Worm (Caenorhabditis elegans) whole organism, L4 larva: ENCODE results near the gene K05F1.10.

Experiments
- F10B5.3 ChIP-seq: sonication (generic microtip); optimal IDR thresholded peaks from 2 replicates; lab custom pipeline; 2016; ENCODE audit warnings: mild to moderate bottlenecking, missing genetic modification characterization, missing compliant biosample characterization
- F26F4.8 ChIP-seq: fragments of 200-800 bp; sonication (Bioruptor generic); conservative IDR thresholded peaks from 2 replicates; pipeline ENCODE4 v1.3.6; 2022; ENCODE audit warnings: missing genetic modification characterization, missing compliant biosample characterization
- F44E2.7 ChIP-seq: fragments of 200-800 bp; sonication (Bioruptor generic); IDR thresholded peaks from 2 replicates; pipeline ENCODE4 v2.1.2; 2022; ENCODE audit warnings: missing genetic modification characterization, missing compliant biosample characterization
- R02D3.7 ChIP-seq: fragments of 150-350 bp; sonication (generic microtip); optimal IDR thresholded peaks from 3 replicates; lab custom pipeline; 2014; ENCODE audit warnings: missing biosample characterization, missing genetic modification characterization
- T20F7.1 ChIP-seq: fragments of 200-800 bp; sonication (Bioruptor generic); optimal IDR thresholded peaks from 2 replicates; lab custom pipeline; 2018; ENCODE audit warnings: mild to moderate bottlenecking, missing genetic modification characterization, missing compliant biosample characterization
- T26A8.4 ChIP-seq: fragments of 200-800 bp; sonication (Bioruptor generic); IDR thresholded peaks from 2 replicates; pipeline ENCODE4 v1.3.6; 2022; ENCODE audit warnings: missing genetic modification characterization, missing compliant biosample characterization
- Y48G9A.11 ChIP-seq: fragments of 200-800 bp; sonication (Bioruptor generic); IDR thresholded peaks from 2 replicates; pipeline ENCODE4 v1.3.6; 2022; ENCODE audit warnings: missing genetic modification reagents, missing genetic modification characterization, missing compliant biosample characterization
- Y5F2A.4 ChIP-seq: fragments of 200-800 bp; sonication (Bioruptor generic); optimal IDR thresholded peaks from 2 replicates; lab custom pipeline; 2018; ENCODE audit warnings: mild to moderate bottlenecking, missing genetic modification characterization, missing compliant biosample characterization
- Y75B8A.6 ChIP-seq: fragments of 200-800 bp; sonication (Bioruptor generic); IDR thresholded peaks from 2 replicates; pipeline ENCODE4 v1.3.6; 2022; ENCODE audit warnings: missing genetic modification reagents, missing genetic modification characterization, missing compliant biosample characterization
- ZK546.5 ChIP-seq, 2 experiments: sonication (generic microtip); optimal IDR thresholded peaks; 2 replicates each; lab custom pipeline; 2017; ENCODE audit warnings: missing biosample characterization in 2 of 2, missing genetic modification characterization in 2 of 2
- aha-1 ChIP-seq: fragments of 150-350 bp; peaks from one replicate; lab custom pipeline; 2014; ENCODE audit warnings: missing biosample characterization, missing genetic modification characterization
- ceh-20 ChIP-seq: fragments of 200-800 bp; sonication (Bioruptor generic); IDR thresholded peaks from 2 replicates; pipeline ENCODE4 v1.3.6; 2022; ENCODE audit warnings: missing genetic modification reagents, missing genetic modification characterization, missing compliant biosample characterization
- ceh-28 ChIP-seq: fragments of 150-350 bp; optimal IDR thresholded peaks from 2 replicates; lab custom pipeline; 2014; ENCODE audit warnings: missing biosample characterization, missing genetic modification reagents, missing genetic modification characterization
- ceh-44 ChIP-seq: fragments of 200-800 bp; sonication (Bioruptor generic); IDR thresholded peaks from 2 replicates; pipeline ENCODE4 v1.3.6; 2022; ENCODE audit warnings: missing genetic modification reagents, missing genetic modification characterization, missing compliant biosample characterization
- ceh-62 ChIP-seq: sonication (generic microtip); optimal IDR thresholded peaks from 2 replicates; lab custom pipeline; 2017; ENCODE audit warnings: missing biosample characterization, missing genetic modification characterization
- ceh-82 ChIP-seq: sonication (generic microtip); optimal IDR thresholded peaks from 2 replicates; lab custom pipeline; 2017; ENCODE audit warnings: missing biosample characterization, missing genetic modification characterization
- cey-2 ChIP-seq: sonication (generic microtip); optimal IDR thresholded peaks from 3 replicates; lab custom pipeline; 2017; ENCODE audit warnings: missing genetic modification characterization, mild to moderate bottlenecking, missing compliant biosample characterization, antibody characterized with exemption, borderline replicate concordance; ENCODE audit not compliant: insufficient read depth
- daf-19 ChIP-seq: fragments of 200-800 bp; sonication (Bioruptor generic); conservative IDR thresholded peaks from 2 replicates; pipeline ENCODE4 v1.3.6; 2022; ENCODE audit warnings: missing genetic modification characterization, missing compliant biosample characterization
- daf-8 ChIP-seq: fragments of 200-800 bp; sonication (Bioruptor generic); IDR thresholded peaks from 2 replicates; pipeline ENCODE4 v1.3.6; 2022; ENCODE audit warnings: missing genetic modification characterization, missing compliant biosample characterization
- dmd-6 ChIP-seq: fragments of 200-800 bp; sonication (Bioruptor generic); IDR thresholded peaks from 2 replicates; pipeline ENCODE4 v1.3.6; 2022; ENCODE audit warnings: missing genetic modification reagents, missing genetic modification characterization, missing compliant biosample characterization
- dmd-9 ChIP-seq: fragments of 200-800 bp; sonication (Bioruptor generic); IDR thresholded peaks from 2 replicates; pipeline ENCODE4 v1.3.6; 2022; ENCODE audit warnings: missing genetic modification reagents, missing genetic modification characterization, missing compliant biosample characterization
- dve-1 ChIP-seq: sonication (generic microtip); optimal IDR thresholded peaks from 2 replicates; lab custom pipeline; 2017; ENCODE audit warnings: antibody characterized with exemption, mild to moderate bottlenecking, missing genetic modification characterization, missing compliant biosample characterization; ENCODE audit not compliant: insufficient read depth
- egl-27 ChIP-seq: sonication (generic microtip); optimal IDR thresholded peaks from 3 replicates; lab custom pipeline; 2017; ENCODE audit warnings: missing biosample characterization, missing genetic modification reagents, missing genetic modification characterization
- fkh-10 ChIP-seq: fragments of 150-350 bp; optimal IDR thresholded peaks from 2 replicates; lab custom pipeline; 2014; ENCODE audit warnings: missing biosample characterization, missing genetic modification reagents, missing genetic modification characterization
- fos-1 ChIP-seq: fragments of 150-350 bp; optimal IDR thresholded peaks from 2 replicates; lab custom pipeline; 2014; ENCODE audit warnings: missing biosample characterization, missing genetic modification characterization
- hlh-11 ChIP-seq: fragments of 200-800 bp; sonication (Bioruptor generic); optimal IDR thresholded peaks from 2 replicates; lab custom pipeline; 2018; ENCODE audit warnings: mild to moderate bottlenecking, missing genetic modification characterization, missing compliant biosample characterization
- jun-1 ChIP-seq: fragments of 150-350 bp; optimal IDR thresholded peaks from 2 replicates; lab custom pipeline; 2014; ENCODE audit warnings: missing biosample characterization, missing genetic modification reagents, missing genetic modification characterization
- lin-1 ChIP-seq: fragments of 200-800 bp; sonication (Bioruptor generic); IDR thresholded peaks from 2 replicates; pipeline ENCODE4 v1.3.6; 2022; ENCODE audit warnings: missing genetic modification reagents, missing genetic modification characterization, missing compliant biosample characterization
- lir-3 ChIP-seq: sonication (generic microtip); optimal IDR thresholded peaks from 2 replicates; lab custom pipeline; 2016; ENCODE audit warnings: mild to moderate bottlenecking, missing genetic modification characterization, missing compliant biosample characterization
- madf-5 ChIP-seq, 2 experiments: fragments of 200-800 bp; sonication (Bioruptor generic); IDR thresholded peaks; 2 replicates each; pipeline ENCODE4 v1.3.6; 2022; ENCODE audit warnings: missing compliant biosample characterization in 2 of 2, missing genetic modification characterization in 2 of 2
- mdt-29 ChIP-seq: fragments of 200-800 bp; sonication (Bioruptor generic); IDR thresholded peaks from 2 replicates; pipeline ENCODE4 v1.3.6; 2022; ENCODE audit warnings: missing genetic modification reagents, missing genetic modification characterization, missing compliant biosample characterization
- mxl-2 ChIP-seq: fragments of 200-800 bp; sonication (Bioruptor generic); conservative IDR thresholded peaks from 2 replicates; pipeline ENCODE4 v1.3.6; 2022; ENCODE audit warnings: missing genetic modification reagents, missing genetic modification characterization, missing compliant biosample characterization
- nhr-111 ChIP-seq: fragments of 200-800 bp; sonication (Bioruptor generic); optimal IDR thresholded peaks from 2 replicates; lab custom pipeline; 2018; ENCODE audit warnings: mild to moderate bottlenecking, missing genetic modification characterization, missing compliant biosample characterization
- nhr-28 ChIP-seq: fragments of 150-350 bp; optimal IDR thresholded peaks from 2 replicates; lab custom pipeline; 2014; ENCODE audit warnings: missing biosample characterization, missing genetic modification characterization
- nhr-42 ChIP-seq: fragments of 200-800 bp; sonication (Bioruptor generic); IDR thresholded peaks from 2 replicates; pipeline ENCODE4 v1.3.6; 2022; ENCODE audit warnings: missing genetic modification characterization, missing compliant biosample characterization
- nhr-6 ChIP-seq: fragments of 150-350 bp; optimal IDR thresholded peaks from 2 replicates; lab custom pipeline; 2014; ENCODE audit warnings: missing biosample characterization, missing genetic modification characterization
- nhr-76 ChIP-seq: fragments of 150-350 bp; optimal IDR thresholded peaks from 2 replicates; lab custom pipeline; 2014; ENCODE audit warnings: missing biosample characterization, missing genetic modification characterization
- php-3 ChIP-seq: fragments of 200-800 bp; sonication (Bioruptor generic); IDR thresholded peaks from 2 replicates; pipeline ENCODE4 v1.3.6; 2022; ENCODE audit warnings: missing genetic modification reagents, missing genetic modification characterization, missing compliant biosample characterization
- pqm-1 ChIP-seq: sonication (generic microtip); optimal IDR thresholded peaks from 2 replicates; lab custom pipeline; 2017; ENCODE audit warnings: missing biosample characterization, missing genetic modification characterization
- rbr-2 ChIP-seq: sonication (generic microtip); optimal IDR thresholded peaks from 2 replicates; lab custom pipeline; 2016; ENCODE audit warnings: missing genotype, missing genetic modification characterization, missing compliant biosample characterization
- sdz-12 ChIP-seq: fragments of 200-800 bp; sonication (Bioruptor generic); optimal IDR thresholded peaks from 2 replicates; lab custom pipeline; 2018; ENCODE audit warnings: mild to moderate bottlenecking, missing genetic modification characterization, missing compliant biosample characterization
- snpc-1.2 ChIP-seq: fragments of 200-800 bp; sonication (Bioruptor generic); IDR thresholded peaks from 2 replicates; pipeline ENCODE4 v1.3.6; 2022; ENCODE audit warnings: missing genetic modification reagents, missing genetic modification characterization, missing compliant biosample characterization
- snpc-4 ChIP-seq: fragments of 150-350 bp; optimal IDR thresholded peaks from 2 replicates; lab custom pipeline; 2014; ENCODE audit warnings: missing biosample characterization, missing genetic modification characterization
- spr-3 ChIP-seq: fragments of 200-800 bp; sonication (Bioruptor generic); optimal IDR thresholded peaks from 2 replicates; lab custom pipeline; 2018; ENCODE audit warnings: mild to moderate bottlenecking, missing genetic modification characterization, missing compliant biosample characterization
- tra-1 ChIP-seq: fragments of 200-800 bp; sonication (Bioruptor generic); IDR thresholded peaks from 2 replicates; pipeline ENCODE4 v1.3.6; 2022; ENCODE audit warnings: missing genetic modification reagents, missing genetic modification characterization, missing compliant biosample characterization
- unc-39 ChIP-seq: sonication (generic microtip); optimal IDR thresholded peaks from 2 replicates; lab custom pipeline; 2017; ENCODE audit warnings: missing biosample characterization, missing genetic modification characterization
- unc-62 ChIP-seq, 3 experiments: fragments of 150-350 bp in 1 of 3; sonication (generic microtip); optimal IDR thresholded peaks in 2 of 3; peaks in 1 of 3; 1 replicate in 1 of 3; 2 replicates in 2 of 3; lab custom pipeline; 2014 to 2017; ENCODE audit warnings: missing biosample characterization in 3 of 3, missing genetic modification characterization in 3 of 3, missing genetic modification reagents in 3 of 3, missing genotype in 1 of 3
- vab-7 ChIP-seq: fragments of 200-800 bp; sonication (Bioruptor generic); IDR thresholded peaks from 2 replicates; pipeline ENCODE4 v1.3.6; 2022; ENCODE audit warnings: missing genetic modification reagents, missing genetic modification characterization, missing compliant biosample characterization
- zfp-2 ChIP-seq: sonication (generic microtip); optimal IDR thresholded peaks from 2 replicates; lab custom pipeline; 2016; ENCODE audit warnings: mild to moderate bottlenecking, missing genetic modification characterization, missing compliant biosample characterization
- zfp-3 ChIP-seq: fragments of 200-800 bp; sonication (Bioruptor generic); conservative IDR thresholded peaks from 2 replicates; pipeline ENCODE4 v1.3.6; 2022; ENCODE audit warnings: missing genetic modification reagents, missing genetic modification characterization, missing compliant biosample characterization

The K05F1.10 gene

ce11 chrII:5772547-5773142, 32.6 kb downstream of the K05F1.10 start (continued):
- no peak for TF ChIP-seq mdt-29 (GFP tag; lab: Robert Waterston, UW)
- TF ChIP-seq ceh-20 (GFP tag; lab: Robert Waterston, UW), result peak; percentile 64; the same call in 1 of the 2 replicates
- no peak for TF ChIP-seq snpc-4 (tag; lab: Kevin White, UChicago)
- no peak for TF ChIP-seq ZK546.5 (tag; optimal IDR thresholded peaks at IDR 0.05; lab: Kevin White, UChicago)
- TF ChIP-seq dmd-6, result peak; percentile 58
- TF ChIP-seq spr-3 (GFP tag; lab: Kevin White, UChicago), result peak; percentile 1
- 0 out of 2 replicates have a peak, but pooled peaks have one; percentile 10 for TF ChIP-seq F26F4.8
- no peak for TF ChIP-seq nhr-111
- no peak for TF ChIP-seq Y5F2A.4 (GFP tag; lab: Kevin White, UChicago)
- no peak for TF ChIP-seq jun-1
- TF ChIP-seq dve-1 (tag; lab: Kevin White, UChicago), result peak; percentile 41
- no peak for TF ChIP-seq R02D3.7 (tag; lab: Kevin White, UChicago)
- TF ChIP-seq cey-2, result no peak
- peak; percentile 65; the same call in 1 of the 2 replicates for TF ChIP-seq snpc-1.2 (GFP tag; lab: Robert Waterston, UW)
- no peak for TF ChIP-seq daf-19 (GFP tag; lab: Robert Waterston, UW)
- 0 out of 2 replicates have a peak, but pooled peaks have one; percentile 54 for TF ChIP-seq zfp-3 (GFP tag; lab: Robert Waterston, UW)
- TF ChIP-seq dmd-9 (GFP tag; lab: Robert Waterston, UW), result peak; percentile 63
- no peak for TF ChIP-seq mxl-2
- peak; percentile 53 for TF ChIP-seq php-3 (GFP tag; lab: Robert Waterston, UW)
- TF ChIP-seq nhr-42 (GFP tag; lab: Robert Waterston, UW), result no peak
- peak; percentile 57; the same call in 1 of the 2 replicates for TF ChIP-seq T26A8.4
- no peak for TF ChIP-seq Y75B8A.6
- TF ChIP-seq lin-1 (GFP tag; lab: Robert Waterston, UW), result no peak
- peak; percentile 11 for TF ChIP-seq hlh-11 (tag; lab: Kevin White, UChicago)
- TF ChIP-seq madf-5 (GFP tag; IDR thresholded peaks at IDR 0.05; lab: Robert Waterston, UW), result 0 out of 4 replicates have a peak, but pooled peaks of 1 of the 2 experiments have one; percentile 15
- TF ChIP-seq nhr-28 (tag; lab: Kevin White, UChicago), result peak; percentile 34
- no peak for TF ChIP-seq nhr-6 (tag; lab: Kevin White, UChicago)
- TF ChIP-seq daf-8 (GFP tag; lab: Robert Waterston, UW), result no peak
- TF ChIP-seq lir-3 (tag; lab: Kevin White, UChicago), result no peak
- no peak for TF ChIP-seq fos-1 (tag; lab: Kevin White, UChicago)
- TF ChIP-seq pqm-1, result no peak
- TF ChIP-seq Y48G9A.11 (GFP tag; lab: Robert Waterston, UW), result peak; percentile 59; the same call in 1 of the 2 replicates
- TF ChIP-seq ceh-44 (GFP tag; lab: Robert Waterston, UW), result 0 out of 2 replicates have a peak, but pooled peaks have one; percentile 13
- no peak for TF ChIP-seq T20F7.1
- peak; percentile 73 for TF ChIP-seq vab-7 (GFP tag; lab: Robert Waterston, UW)
- TF ChIP-seq ceh-62, result no peak
- TF ChIP-seq fkh-10, result no peak
- peak; percentile 14 for TF ChIP-seq F10B5.3 (tag; lab: Kevin White, UChicago)
- no peak for TF ChIP-seq sdz-12
- no peak for TF ChIP-seq tra-1 (GFP tag; lab: Robert Waterston, UW)
- TF ChIP-seq zfp-2 (tag; lab: Kevin White, UChicago), result no peak
- TF ChIP-seq ceh-82 (tag; lab: Kevin White, UChicago), result no peak
- TF ChIP-seq nhr-76 (tag; lab: Kevin White, UChicago), result no peak
- no peak for TF ChIP-seq egl-27
- peak in 1 of 2 experiments; percentile 93 for TF ChIP-seq unc-62 (GFP tag; optimal IDR thresholded peaks at IDR 0.05 in 1 of 2; lab: Kevin White, UChicago)
- TF ChIP-seq unc-62 (tag; optimal IDR thresholded peaks at IDR 0.05; lab: Kevin White, UChicago), result no peak
- no peak for TF ChIP-seq ceh-28 (tag; lab: Kevin White, UChicago)
- 0 out of 2 replicates have a peak, but pooled peaks have one; percentile 75 for TF ChIP-seq F44E2.7 (GFP tag; lab: Robert Waterston, UW)
- peak; percentile 10 for TF ChIP-seq aha-1 (tag; lab: Kevin White, UChicago)
- TF ChIP-seq unc-39 (tag; lab: Kevin White, UChicago), result no peak
- TF ChIP-seq rbr-2 (tag; lab: Kevin White, UChicago), result peak; percentile 49
